Fruit fly (Drosophila melanogaster) whole organism, pupa: ENCODE data around the gene dgt2.

Experiments used
- CG10348 ChIP-seq: fragments of 200-800 bp; sonication (Bioruptor generic); IDR thresholded peaks from 2 replicates; pipeline ENCODE4 v1.3.6; 2022; ENCODE audit warnings: missing biosample characterization, missing genetic modification characterization
- CG12605 ChIP-seq: fragments of 200-800 bp; sonication (Bioruptor generic); IDR thresholded peaks from 2 replicates; pipeline ENCODE4 v1.3.6; 2022; ENCODE audit warnings: missing biosample characterization, missing genetic modification characterization
- CG13204 ChIP-seq: fragments of 200-800 bp; sonication (Bioruptor generic); optimal IDR thresholded peaks from 2 replicates; lab custom pipeline; 2018; ENCODE audit warnings: missing biosample characterization, mild to moderate bottlenecking, missing genetic modification characterization, moderate library complexity
- CG14655 ChIP-seq: fragments of 200-800 bp; sonication (Bioruptor generic); optimal IDR thresholded peaks from 3 replicates; lab custom pipeline; 2017; ENCODE audit warnings: mild to moderate bottlenecking, missing biosample characterization, missing genetic modification reagents, missing genetic modification characterization
- CG15710 ChIP-seq: fragments of 200-800 bp; sonication (Bioruptor generic); optimal IDR thresholded peaks from 2 replicates; lab custom pipeline; 2018; ENCODE audit warnings: missing biosample characterization, mild to moderate bottlenecking, missing genetic modification characterization, moderate library complexity
- CG17806 ChIP-seq: fragments of 200-800 bp; sonication (Bioruptor generic); optimal IDR thresholded peaks from 2 replicates; lab custom pipeline; 2018; ENCODE audit warnings: missing biosample characterization, mild to moderate bottlenecking, missing genetic modification characterization, moderate library complexity
- CG32121 ChIP-seq: fragments of 200-800 bp; sonication (Bioruptor generic); IDR thresholded peaks from 2 replicates; pipeline ENCODE4 v1.3.6; 2022; ENCODE audit warnings: missing biosample characterization, missing genetic modification characterization
- CG34367 ChIP-seq: fragments of 200-800 bp; sonication (Bioruptor generic); optimal IDR thresholded peaks from 2 replicates; lab custom pipeline; 2018; ENCODE audit warnings: missing biosample characterization, mild to moderate bottlenecking, missing genetic modification characterization
- CG4496 ChIP-seq: fragments of 200-800 bp; sonication (Bioruptor generic); IDR thresholded peaks from 3 replicates; pipeline ENCODE4 v1.3.6; 2022; ENCODE audit warnings: missing biosample characterization, missing genetic modification characterization
- CG8159 ChIP-seq: fragments of 200-800 bp; sonication (Bioruptor generic); optimal IDR thresholded peaks from 3 replicates; lab custom pipeline; 2018; ENCODE audit warnings: missing biosample characterization, mild to moderate bottlenecking, missing genetic modification characterization, moderate library complexity
- CG8301 ChIP-seq: fragments of 200-800 bp; sonication (Bioruptor generic); optimal IDR thresholded peaks from 2 replicates; lab custom pipeline; 2018; ENCODE audit warnings: missing biosample characterization, mild to moderate bottlenecking, missing genetic modification characterization
- CG9948 ChIP-seq: fragments of 200-800 bp; sonication (Bioruptor generic); optimal IDR thresholded peaks from 2 replicates; lab custom pipeline; 2018; ENCODE audit warnings: missing biosample characterization, mild to moderate bottlenecking, missing genetic modification characterization, moderate library complexity
- D1 ChIP-seq: fragments of 200-800 bp; sonication (Bioruptor generic); optimal IDR thresholded peaks from 2 replicates; lab custom pipeline; 2018; ENCODE audit warnings: missing biosample characterization, mild to moderate bottlenecking, missing genetic modification characterization, moderate library complexity
- EcR ChIP-seq: fragments of 200-800 bp; sonication (Bioruptor generic); optimal IDR thresholded peaks from 3 replicates; lab custom pipeline; 2019; ENCODE audit warnings: missing biosample characterization, missing genetic modification characterization, mild to moderate bottlenecking, moderate library complexity, missing genetic modification reagents
- Ets98B ChIP-seq: fragments of 200-800 bp; sonication (Bioruptor generic); IDR thresholded peaks from 2 replicates; pipeline ENCODE4 v1.3.6; 2022; ENCODE audit warnings: missing biosample characterization, missing genetic modification characterization
- Pif1A ChIP-seq: fragments of 200-800 bp; sonication (Bioruptor generic); optimal IDR thresholded peaks from 3 replicates; lab custom pipeline; 2016; ENCODE audit warnings: missing biosample characterization, missing genetic modification characterization
- Pif1B ChIP-seq: fragments of 200-800 bp; sonication (Bioruptor generic); optimal IDR thresholded peaks from 3 replicates; lab custom pipeline; 2016; ENCODE audit warnings: missing biosample characterization, missing genetic modification characterization
- Snoo ChIP-seq: fragments of 200-800 bp; sonication (Bioruptor generic); optimal IDR thresholded peaks from 3 replicates; lab custom pipeline; 2017; ENCODE audit warnings: missing biosample characterization, mild to moderate bottlenecking, missing genetic modification characterization, inconsistent platforms
- fd96Ca ChIP-seq: fragments of 200-800 bp; sonication (Bioruptor generic); IDR thresholded peaks from 3 replicates; pipeline ENCODE4 v1.3.6; 2022; ENCODE audit warnings: missing biosample characterization, missing genetic modification characterization
- gl ChIP-seq: fragments of 200-800 bp; sonication (Bioruptor generic); optimal IDR thresholded peaks from 2 replicates; lab custom pipeline; 2018; ENCODE audit warnings: missing biosample characterization, mild to moderate bottlenecking, missing genetic modification characterization
- rn ChIP-seq: fragments of 200-800 bp; sonication (Bioruptor generic); IDR thresholded peaks from 2 replicates; pipeline ENCODE4 v1.3.6; 2022; ENCODE audit warnings: missing biosample characterization, missing genetic modification characterization

dgt2 gene

DNA sequence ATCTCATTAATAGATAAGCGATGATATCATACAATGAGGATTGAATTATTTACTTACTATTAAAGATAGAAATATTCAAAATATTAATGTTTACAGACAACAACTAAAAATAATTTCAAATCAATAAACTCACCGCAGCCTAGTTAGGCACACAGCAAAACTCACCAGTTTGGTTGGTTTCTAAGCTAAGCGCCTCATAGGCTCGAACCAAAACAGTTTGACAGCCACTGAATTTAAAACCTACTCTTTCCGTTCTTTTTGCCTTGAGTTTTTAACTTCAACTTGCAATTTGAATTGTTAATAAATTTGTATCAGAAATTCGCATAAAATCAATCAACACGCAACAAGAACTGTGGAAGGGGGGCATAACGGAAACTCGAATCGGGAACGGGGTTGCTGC lies 41.3 kb upstream of the dgt2 start:
- no peak for TF ChIP-seq D1 (tag; lab: Kevin White, UChicago)
- TF ChIP-seq Pif1A (GFP tag; lab: Kevin White, UChicago) = no peak
- no peak for TF ChIP-seq Pif1B (GFP tag; lab: Kevin White, UChicago)
- TF ChIP-seq CG10348 (GFP tag; lab: Robert Waterston, UW) = no peak
- TF ChIP-seq EcR = no peak

DNA sequence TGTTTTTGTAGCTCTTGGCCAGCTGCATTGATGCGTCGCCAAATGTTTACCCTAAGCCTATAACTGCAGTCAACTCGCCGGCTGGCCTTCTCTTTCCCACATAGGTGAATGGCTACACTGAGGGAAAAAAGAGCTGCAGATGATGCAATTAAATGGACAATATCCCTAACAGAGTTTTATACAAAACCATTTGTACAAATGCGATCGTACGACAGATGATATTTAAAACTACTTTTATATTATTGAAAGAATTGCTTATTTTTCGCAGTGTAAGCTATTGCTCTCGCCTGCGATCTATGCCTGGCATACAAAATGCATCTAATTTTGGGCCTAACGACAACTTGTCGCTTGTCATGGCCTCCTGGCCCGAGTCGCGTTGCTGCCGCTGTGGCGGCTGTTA lies 39.8 kb upstream of the dgt2 start:
- TF ChIP-seq CG8159 (peak; percentile 34), CG10348 (GFP tag; lab: Robert Waterston, UW) (peak; percentile 75), CG13204 (GFP tag; lab: Kevin White, UChicago) (peak; percentile 48), CG12605 (GFP tag; lab: Robert Waterston, UW) (peak; percentile 89), CG14655 (GFP tag; lab: Kevin White, UChicago) (peak; percentile 85), rn (GFP tag; lab: Robert Waterston, UW) (peak; percentile 89), EcR (no peak), Snoo (tag; lab: Kevin White, UChicago) (peak; percentile 36), CG4496 (GFP tag; lab: Robert Waterston, UW) (peak; percentile 95), Ets98B (GFP tag; lab: Robert Waterston, UW) (peak; percentile 94), D1 (tag; lab: Kevin White, UChicago) (no peak), fd96Ca (GFP tag; lab: Robert Waterston, UW) (peak; percentile 94), CG8301 (tag; lab: Kevin White, UChicago) (peak; percentile 87), CG34367 (tag; lab: Kevin White, UChicago) (peak; percentile 68), CG17806 (tag; lab: Kevin White, UChicago) (peak; percentile 44), gl (tag; lab: Kevin White, UChicago) (no peak), Pif1A (GFP tag; lab: Kevin White, UChicago) (peak; percentile 80), Pif1B (GFP tag; lab: Kevin White, UChicago) (peak; percentile 48), CG9948 (tag; lab: Kevin White, UChicago) (peak; percentile 67), CG32121 (GFP tag; lab: Robert Waterston, UW) (peak; percentile 94), CG15710 (tag; lab: Kevin White, UChicago) (peak; percentile 57)

DNA sequence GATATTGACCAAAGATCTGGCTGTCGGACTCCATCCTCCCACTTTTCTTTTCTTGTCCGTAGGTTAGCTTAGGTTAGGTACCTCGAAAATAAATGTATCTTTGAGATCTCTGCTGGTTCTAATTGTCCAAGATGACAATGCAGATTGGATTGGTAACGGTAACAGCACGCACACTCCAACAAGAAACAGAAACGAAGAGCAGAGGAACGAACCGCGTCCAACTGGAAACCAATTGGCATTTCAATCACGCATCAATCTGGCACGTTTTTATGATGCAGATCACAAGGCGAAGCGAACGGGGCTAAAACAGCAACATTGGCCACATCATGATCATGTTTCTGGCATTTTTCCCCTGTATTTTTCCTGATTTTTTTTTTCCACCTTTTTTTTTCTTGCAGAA lies 33.9 kb upstream of the dgt2 start:
- TF ChIP-seq Pif1B (GFP tag; lab: Kevin White, UChicago) (no peak), Snoo (tag; lab: Kevin White, UChicago) (no peak)

DNA sequence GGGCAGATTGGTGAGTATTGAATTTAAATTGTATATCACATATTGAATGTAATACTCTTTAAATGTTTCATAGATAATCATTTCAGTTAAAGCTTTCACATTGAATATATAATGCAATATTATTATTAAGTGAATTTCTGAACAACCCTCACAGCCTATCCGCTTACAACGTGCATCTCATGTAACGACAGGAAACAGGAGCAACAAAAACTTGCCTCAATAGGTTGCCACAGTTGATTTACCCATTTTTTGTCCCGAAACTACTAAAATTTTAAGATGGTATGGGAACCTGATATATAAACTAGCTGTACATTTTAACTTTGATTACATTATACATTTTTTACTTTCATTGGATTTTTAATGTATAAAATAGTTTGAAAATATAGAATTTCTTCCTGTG lies 31.0 kb upstream of the dgt2 start:
- TF ChIP-seq Pif1A (GFP tag; lab: Kevin White, UChicago) (peak; percentile 10), D1 (tag; lab: Kevin White, UChicago) (no peak), Snoo (tag; lab: Kevin White, UChicago) (no peak), CG14655 (GFP tag; lab: Kevin White, UChicago) (peak; percentile 32), CG8159 (peak; percentile 18)
- TF ChIP-seq, all 21 proteins: peak for 3

DNA sequence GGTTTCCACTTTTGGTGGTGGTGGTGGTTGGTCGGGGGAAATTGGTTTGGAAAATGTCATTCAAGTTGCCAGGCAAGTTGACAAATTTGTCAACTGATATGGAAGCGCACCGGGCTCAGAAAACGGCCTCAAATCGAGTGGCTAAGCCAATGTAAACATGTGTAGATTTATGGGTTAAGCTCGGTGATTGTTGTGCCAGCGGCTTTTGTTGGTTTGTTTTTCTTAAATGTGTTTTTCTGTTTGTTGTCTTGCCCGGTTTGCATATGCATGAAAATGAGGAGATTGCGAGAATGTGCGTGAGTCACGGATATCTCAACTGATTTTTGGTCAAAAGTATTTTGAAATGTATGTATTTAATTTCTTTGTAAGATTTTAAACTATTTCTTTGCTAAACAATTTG lies 28.8 kb upstream of the dgt2 start:
- TF ChIP-seq Ets98B (GFP tag; lab: Robert Waterston, UW) (no peak), CG12605 (GFP tag; lab: Robert Waterston, UW) (no peak), CG8159 (no peak), CG13204 (GFP tag; lab: Kevin White, UChicago) (no peak), CG15710 (tag; lab: Kevin White, UChicago) (no peak), CG32121 (GFP tag; lab: Robert Waterston, UW) (no peak), CG9948 (tag; lab: Kevin White, UChicago) (no peak), CG14655 (GFP tag; lab: Kevin White, UChicago) (no peak)

DNA sequence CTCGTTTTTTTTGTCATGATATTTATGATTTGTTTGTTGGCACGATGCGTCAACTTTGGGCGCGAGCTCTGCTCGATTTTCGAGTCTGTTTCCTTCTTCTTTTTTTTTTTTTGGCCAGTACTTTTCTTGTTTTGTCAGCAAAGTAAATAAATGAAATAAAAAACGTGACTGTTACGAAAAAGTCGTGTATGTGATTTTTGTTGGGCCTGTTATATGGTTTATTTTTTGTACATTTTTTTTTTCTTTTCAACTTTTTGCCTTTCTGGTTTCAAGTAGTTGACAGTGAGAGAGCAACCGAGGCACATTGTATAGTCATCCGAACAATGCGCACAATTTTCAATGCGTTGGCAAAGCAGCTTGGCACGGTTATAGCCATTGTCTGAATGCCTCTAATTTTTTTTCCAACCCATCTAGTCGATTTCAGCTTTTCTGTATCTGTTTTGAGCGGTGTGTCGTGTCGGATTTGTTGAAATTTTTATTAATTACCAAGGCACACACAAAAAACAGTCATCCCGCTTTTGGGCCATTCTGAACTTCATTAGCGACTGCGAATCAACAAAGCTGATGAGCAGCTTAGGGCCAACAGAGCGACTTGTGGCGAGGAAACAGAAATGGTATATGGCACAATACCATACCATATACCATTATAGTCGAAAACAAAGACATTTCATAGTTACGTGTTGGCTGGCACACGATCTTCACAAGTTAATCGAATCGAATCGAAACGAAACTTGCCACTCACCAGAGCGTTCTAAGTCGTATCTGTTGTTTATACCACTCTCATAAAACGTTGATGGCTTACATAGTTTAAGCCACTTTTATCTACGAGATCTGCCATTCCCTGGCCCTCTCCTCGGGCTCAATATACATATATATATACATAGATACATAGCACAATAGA lies 26.1 kb upstream of the dgt2 start:
- TF ChIP-seq CG32121 (GFP tag; lab: Robert Waterston, UW) (no peak), D1 (tag; lab: Kevin White, UChicago) (no peak), Pif1A (GFP tag; lab: Kevin White, UChicago) (peak; percentile 21)
